Fruit fly (Drosophila melanogaster) whole organism, wandering third instar larva: Measurements from ENCODE around the gene CG12194.

Experiments
- Myc ChIP-seq: fragments of >200 bp; optimal IDR thresholded peaks from 2 replicates; lab custom pipeline; 2017
- dsf ChIP-seq: sonication (Bioruptor generic); optimal IDR thresholded peaks from 2 replicates; lab custom pipeline; 2016; ENCODE audit warnings: missing biosample characterization, missing genetic modification characterization, borderline replicate concordance
- lola ChIP-seq: fragments of >200 bp; optimal IDR thresholded peaks from 2 replicates; lab custom pipeline; 2017; ENCODE audit warnings: missing biosample characterization, missing genetic modification characterization
- psq ChIP-seq: fragments of 200-800 bp; sonication (Bioruptor generic); optimal IDR thresholded peaks from 3 replicates; lab custom pipeline; 2017; ENCODE audit warnings: missing biosample characterization, mild to moderate bottlenecking, missing genetic modification characterization, moderate library complexity
- sv ChIP-seq: fragments of 200-800 bp; sonication (Bioruptor generic); optimal IDR thresholded peaks from 3 replicates; lab custom pipeline; 2016; ENCODE audit warnings: missing biosample characterization, missing genetic modification characterization

dm6 chr2L:4847191-4847853 lies 9.2 kb downstream of the CG12194 start, which contains the start of the genes mxt and CG11927:
- TF ChIP-seq Myc (lab: Kevin White, UChicago): peak; percentile 67
- TF ChIP-seq dsf (GFP tag; lab: Kevin White, UChicago): no peak
- TF ChIP-seq psq: peak; percentile 43
- TF ChIP-seq sv (GFP tag; lab: Kevin White, UChicago): peak; percentile 57
- no peak for TF ChIP-seq lola
